Worm (Caenorhabditis elegans) whole organism, midembryonic: ENCODE measurements around the gene C08G5.7.

Experiments
- T22C8.4 ChIP-seq: fragments of 200-800 bp; sonication (Bioruptor generic); IDR thresholded peaks from 2 replicates; pipeline ENCODE4 v1.3.6; 2022; ENCODE audit warnings: missing genetic modification characterization, missing compliant biosample characterization
- cog-1 ChIP-seq: sonication (generic microtip); optimal IDR thresholded peaks from 2 replicates; lab custom pipeline; 2016; ENCODE audit warnings: missing genetic modification characterization, missing compliant biosample characterization
- flt-1 ChIP-seq: fragments of 200-800 bp; sonication (Bioruptor generic); IDR thresholded peaks from 2 replicates; pipeline ENCODE4 v1.3.6; 2022; ENCODE audit warnings: missing genetic modification characterization, missing compliant biosample characterization
- klf-2 ChIP-seq: fragments of 200-800 bp; sonication (Bioruptor generic); conservative IDR thresholded peaks from 2 replicates; pipeline ENCODE4 v1.3.6; 2022; ENCODE audit warnings: missing genetic modification reagents, missing genetic modification characterization, missing compliant biosample characterization
- med-1 ChIP-seq: sonication (generic microtip); optimal IDR thresholded peaks from 2 replicates; lab custom pipeline; 2017; ENCODE audit warnings: missing genetic modification characterization, mild to moderate bottlenecking, missing compliant biosample characterization, antibody characterized with exemption, missing genetic modification reagents; ENCODE audit not compliant: insufficient read depth
- ref-1 ChIP-seq: fragments of 200-800 bp; sonication (Bioruptor generic); conservative IDR thresholded peaks from 2 replicates; pipeline ENCODE4 v1.3.6; 2022; ENCODE audit warnings: missing genetic modification reagents, missing genetic modification characterization, missing compliant biosample characterization
- tab-1 ChIP-seq: fragments of 200-800 bp; sonication (Bioruptor generic); IDR thresholded peaks from 2 replicates; pipeline ENCODE4 v1.3.6; 2022; ENCODE audit warnings: missing genetic modification characterization, missing compliant biosample characterization
- ztf-23 ChIP-seq: fragments of 200-800 bp; sonication (Bioruptor generic); IDR thresholded peaks from 2 replicates; pipeline ENCODE4 v1.3.6; 2022; ENCODE audit warnings: missing genetic modification reagents, missing genetic modification characterization, missing compliant biosample characterization
- ztf-29 ChIP-seq: fragments of 200-800 bp; sonication (Bioruptor generic); IDR thresholded peaks from 2 replicates; pipeline ENCODE4 v1.3.6; 2022; ENCODE audit warnings: missing genetic modification reagents, missing genetic modification characterization, missing compliant biosample characterization

Gene C08G5.7

ce11 chrII:759788-760187 lies 5.3 kb downstream of the C08G5.7 start:
- TF ChIP-seq T22C8.4 (GFP tag; lab: Robert Waterston, UW): no peak
- TF ChIP-seq ref-1 (GFP tag; lab: Robert Waterston, UW): no peak
- TF ChIP-seq tab-1 (GFP tag; lab: Robert Waterston, UW): no peak
- TF ChIP-seq med-1 (GFP tag; lab: Kevin White, UChicago): no peak
- no peak for TF ChIP-seq ztf-29 (GFP tag; lab: Robert Waterston, UW)
- no peak for TF ChIP-seq klf-2 (GFP tag; lab: Robert Waterston, UW)
- TF ChIP-seq ztf-23 (GFP tag; lab: Robert Waterston, UW): no peak
- no peak for TF ChIP-seq flt-1 (GFP tag; lab: Robert Waterston, UW)

- TF ChIP-seq cog-1: no peak
- TF ChIP-seq ref-1 (GFP tag; lab: Robert Waterston, UW): no peak
- no peak for TF ChIP-seq klf-2 (GFP tag; lab: Robert Waterston, UW)
- TF ChIP-seq flt-1 (GFP tag; lab: Robert Waterston, UW): no peak
- TF ChIP-seq ztf-29 (GFP tag; lab: Robert Waterston, UW): no peak
- no peak for TF ChIP-seq med-1 (GFP tag; lab: Kevin White, UChicago)
- TF ChIP-seq ztf-23 (GFP tag; lab: Robert Waterston, UW): no peak
- no peak for TF ChIP-seq T22C8.4 (GFP tag; lab: Robert Waterston, UW)
- no peak for TF ChIP-seq tab-1 (GFP tag; lab: Robert Waterston, UW)
These were observed 7.9 kb downstream of the C08G5.7 start for ce11 chrII:757224-757623.

ce11 chrII:756161-756560 lies 9.0 kb downstream of the C08G5.7 start:
- TF ChIP-seq tab-1 (GFP tag; lab: Robert Waterston, UW): no peak
- TF ChIP-seq T22C8.4 (GFP tag; lab: Robert Waterston, UW): peak; percentile 65
- TF ChIP-seq klf-2 (GFP tag; lab: Robert Waterston, UW): no peak
- no peak for TF ChIP-seq ref-1 (GFP tag; lab: Robert Waterston, UW)
- no peak for TF ChIP-seq cog-1

- TF ChIP-seq ztf-29 (GFP tag; lab: Robert Waterston, UW) (no peak), ref-1 (GFP tag; lab: Robert Waterston, UW) (no peak), med-1 (GFP tag; lab: Kevin White, UChicago) (no peak), T22C8.4 (GFP tag; lab: Robert Waterston, UW) (no peak), tab-1 (GFP tag; lab: Robert Waterston, UW) (no peak), cog-1 (no peak), klf-2 (GFP tag; lab: Robert Waterston, UW) (no peak), ztf-23 (GFP tag; lab: Robert Waterston, UW) (no peak), flt-1 (GFP tag; lab: Robert Waterston, UW) (no peak)
These were observed 10.1 kb downstream of the C08G5.7 start for ce11 chrII:754971-755370.

ce11 chrII:753469-753868 lies 11.7 kb downstream of the C08G5.7 start:
- TF ChIP-seq T22C8.4 (GFP tag; lab: Robert Waterston, UW) (no peak), klf-2 (GFP tag; lab: Robert Waterston, UW) (no peak), ref-1 (GFP tag; lab: Robert Waterston, UW) (no peak), tab-1 (GFP tag; lab: Robert Waterston, UW) (no peak), ztf-23 (GFP tag; lab: Robert Waterston, UW) (no peak), flt-1 (GFP tag; lab: Robert Waterston, UW) (no peak), cog-1 (no peak), ztf-29 (GFP tag; lab: Robert Waterston, UW) (no peak)

- no peak for TF ChIP-seq tab-1 (GFP tag; lab: Robert Waterston, UW)
- TF ChIP-seq cog-1: no peak
- no peak for TF ChIP-seq flt-1 (GFP tag; lab: Robert Waterston, UW)
- TF ChIP-seq klf-2 (GFP tag; lab: Robert Waterston, UW): no peak
- no peak for TF ChIP-seq ztf-23 (GFP tag; lab: Robert Waterston, UW)
- TF ChIP-seq ztf-29 (GFP tag; lab: Robert Waterston, UW): no peak
- no peak for TF ChIP-seq T22C8.4 (GFP tag; lab: Robert Waterston, UW)
- TF ChIP-seq ref-1 (GFP tag; lab: Robert Waterston, UW): no peak
- no peak for TF ChIP-seq med-1 (GFP tag; lab: Kevin White, UChicago)
These were observed 13.3 kb downstream of the C08G5.7 start for ce11 chrII:751850-752249.

- TF ChIP-seq klf-2 (GFP tag; lab: Robert Waterston, UW): no peak
- no peak for TF ChIP-seq med-1 (GFP tag; lab: Kevin White, UChicago)
- TF ChIP-seq ztf-29 (GFP tag; lab: Robert Waterston, UW): no peak
- no peak for TF ChIP-seq ztf-23 (GFP tag; lab: Robert Waterston, UW)
- TF ChIP-seq T22C8.4 (GFP tag; lab: Robert Waterston, UW): no peak
- TF ChIP-seq ref-1 (GFP tag; lab: Robert Waterston, UW): no peak
These were observed 15.0 kb downstream of the C08G5.7 start, which contains the start of gene snt-6 for ce11 chrII:750155-750554. snt-6 (minus strand) TSS chrII:750212.

- TF ChIP-seq ref-1 (GFP tag; lab: Robert Waterston, UW) (no peak), flt-1 (GFP tag; lab: Robert Waterston, UW) (no peak), ztf-29 (GFP tag; lab: Robert Waterston, UW) (no peak), klf-2 (GFP tag; lab: Robert Waterston, UW) (no peak), ztf-23 (GFP tag; lab: Robert Waterston, UW) (no peak), med-1 (GFP tag; lab: Kevin White, UChicago) (no peak), tab-1 (GFP tag; lab: Robert Waterston, UW) (no peak), cog-1 (no peak), T22C8.4 (GFP tag; lab: Robert Waterston, UW) (no peak)
These were observed 24.3 kb downstream of the C08G5.7 start, which contains the start of gene fbxc-48 for ce11 chrII:740808-741207. fbxc-48 (minus strand) TSS chrII:740908.

ce11 chrII:732393-732792 lies 32.7 kb downstream of the C08G5.7 start:
- TF ChIP-seq klf-2 (GFP tag; lab: Robert Waterston, UW): no peak
- no peak for TF ChIP-seq med-1 (GFP tag; lab: Kevin White, UChicago)
- no peak for TF ChIP-seq flt-1 (GFP tag; lab: Robert Waterston, UW)
- TF ChIP-seq T22C8.4 (GFP tag; lab: Robert Waterston, UW): no peak
